Worm (Caenorhabditis elegans) whole organism, L2 larva: ENCODE data around the gene Y105C5B.1.

Experiments
- R02D3.7 ChIP-seq: fragments of 150-350 bp; optimal IDR thresholded peaks from 2 replicates; lab custom pipeline; 2014; ENCODE audit warnings: missing biosample characterization, missing genetic modification characterization
- Y55F3AM.14 ChIP-seq: fragments of 200-800 bp; sonication (Bioruptor generic); optimal IDR thresholded peaks from 2 replicates; lab custom pipeline; 2018; ENCODE audit warnings: mild to moderate bottlenecking, missing genetic modification characterization, missing compliant biosample characterization
- ZK546.5 ChIP-seq: sonication (generic microtip); optimal IDR thresholded peaks from 2 replicates; lab custom pipeline; 2017; ENCODE audit warnings: missing biosample characterization, missing genetic modification characterization
- alr-1 ChIP-seq: fragments of 150-350 bp; optimal IDR thresholded peaks from 2 replicates; lab custom pipeline; 2014; ENCODE audit warnings: missing biosample characterization, missing genetic modification characterization
- ama-1 ChIP-seq: fragments of 150-350 bp; optimal IDR thresholded peaks from 2 replicates; lab custom pipeline; 2018; ENCODE audit warnings: inconsistent platforms
- blmp-1 ChIP-seq: sonication (generic microtip); optimal IDR thresholded peaks from 2 replicates; lab custom pipeline; 2017; ENCODE audit warnings: missing genetic modification characterization, mild to moderate bottlenecking, missing compliant biosample characterization, antibody characterized with exemption, moderate library complexity; ENCODE audit not compliant: insufficient read depth
- ceh-16 ChIP-seq: fragments of 150-350 bp; optimal IDR thresholded peaks from 2 replicates; lab custom pipeline; 2014; ENCODE audit warnings: missing biosample characterization, missing genetic modification characterization
- egl-27 ChIP-seq: sonication (generic microtip); optimal IDR thresholded peaks from 3 replicates; lab custom pipeline; 2017; ENCODE audit warnings: missing biosample characterization, missing genetic modification reagents, missing genetic modification characterization
- elt-1 ChIP-seq: fragments of 150-350 bp; optimal IDR thresholded peaks from 2 replicates; lab custom pipeline; 2014; ENCODE audit warnings: missing biosample characterization, missing genetic modification characterization
- elt-3 ChIP-seq: sonication (generic microtip); optimal IDR thresholded peaks from 2 replicates; lab custom pipeline; 2017; ENCODE audit warnings: missing biosample characterization, missing genetic modification characterization
- fos-1 ChIP-seq: fragments of 150-350 bp; optimal IDR thresholded peaks from 2 replicates; lab custom pipeline; 2014; ENCODE audit warnings: missing biosample characterization, missing genetic modification characterization
- gmeb-1 ChIP-seq: fragments of 150-350 bp; optimal IDR thresholded peaks from 2 replicates; lab custom pipeline; 2014; ENCODE audit warnings: missing biosample characterization, missing genetic modification characterization
- lin-13 ChIP-seq: fragments of 150-350 bp; optimal IDR thresholded peaks from 2 replicates; lab custom pipeline; 2014; ENCODE audit warnings: missing biosample characterization, missing genetic modification reagents, missing genetic modification characterization
- lin-39 ChIP-seq: fragments of 150-350 bp; optimal IDR thresholded peaks from 2 replicates; lab custom pipeline; 2014; ENCODE audit warnings: missing biosample characterization, missing genetic modification reagents, missing genetic modification characterization
- lsy-2 ChIP-seq, 2 experiments: fragments of 150-350 bp in 1 of 2; sonication (generic microtip) in 1 of 2; optimal IDR thresholded peaks; 2 replicates each; lab custom pipeline; 2014 to 2017; ENCODE audit warnings: missing biosample characterization in 2 of 2, missing genetic modification characterization in 2 of 2
- mbf-1 ChIP-seq: sonication (generic microtip); optimal IDR thresholded peaks from 2 replicates; lab custom pipeline; 2017; ENCODE audit warnings: missing biosample characterization, missing genetic modification characterization
- nhr-10 ChIP-seq: sonication (generic microtip); optimal IDR thresholded peaks from 2 replicates; lab custom pipeline; 2017; ENCODE audit warnings: missing biosample characterization, missing genetic modification characterization
- nhr-11 ChIP-seq: fragments of 150-350 bp; optimal IDR thresholded peaks from 2 replicates; lab custom pipeline; 2014; ENCODE audit warnings: missing biosample characterization, missing genetic modification characterization
- nhr-12 ChIP-seq: fragments of 150-350 bp; optimal IDR thresholded peaks from 2 replicates; lab custom pipeline; 2014; ENCODE audit warnings: missing biosample characterization, missing genetic modification characterization
- nhr-21 ChIP-seq: fragments of 150-350 bp; optimal IDR thresholded peaks from 2 replicates; lab custom pipeline; 2014; ENCODE audit warnings: missing biosample characterization, missing genetic modification characterization
- nhr-237 ChIP-seq: fragments of 150-350 bp; optimal IDR thresholded peaks from 2 replicates; lab custom pipeline; 2014; ENCODE audit warnings: missing biosample characterization, missing genetic modification characterization
- nhr-25 ChIP-seq: fragments of 150-350 bp; sonication (generic microtip); optimal IDR thresholded peaks from 3 replicates; lab custom pipeline; 2014; ENCODE audit warnings: missing biosample characterization, missing genetic modification characterization
- nhr-6 ChIP-seq: fragments of 150-350 bp; optimal IDR thresholded peaks from 2 replicates; lab custom pipeline; 2014; ENCODE audit warnings: missing biosample characterization, missing genetic modification characterization
- nhr-77 ChIP-seq: fragments of 150-350 bp; optimal IDR thresholded peaks from 2 replicates; lab custom pipeline; 2014; ENCODE audit warnings: missing biosample characterization, missing genetic modification characterization
- peb-1 ChIP-seq: fragments of 150-350 bp; optimal IDR thresholded peaks from 2 replicates; lab custom pipeline; 2014; ENCODE audit warnings: missing biosample characterization, missing genetic modification characterization
- sem-4 ChIP-seq: fragments of 150-350 bp; optimal IDR thresholded peaks from 2 replicates; lab custom pipeline; 2014; ENCODE audit warnings: missing biosample characterization, missing genetic modification reagents, missing genetic modification characterization
- skn-1 ChIP-seq: sonication (generic microtip); optimal IDR thresholded peaks from 2 replicates; lab custom pipeline; 2017; ENCODE audit warnings: missing biosample characterization, missing genetic modification characterization
- sma-3 ChIP-seq: sonication (generic microtip); optimal IDR thresholded peaks from 2 replicates; lab custom pipeline; 2016; ENCODE audit warnings: missing genetic modification reagents, missing genetic modification characterization, missing compliant biosample characterization
- sma-9 ChIP-seq, 2 experiments: fragments of 150-350 bp in 1 of 2; sonication (generic microtip) in 1 of 2; optimal IDR thresholded peaks; 2 replicates each; lab custom pipeline; 2014 to 2016; ENCODE audit warnings: missing genetic modification characterization in 2 of 2, mild to moderate bottlenecking in 1 of 2, missing biosample characterization in 1 of 2, missing compliant biosample characterization in 1 of 2, missing genetic modification reagents in 1 of 2, moderate library complexity in 1 of 2
- unc-39 ChIP-seq: fragments of 150-350 bp; optimal IDR thresholded peaks from 2 replicates; lab custom pipeline; 2014; ENCODE audit warnings: missing biosample characterization, missing genetic modification characterization
- unc-55 ChIP-seq: fragments of 150-350 bp; sonication (generic microtip); optimal IDR thresholded peaks from 3 replicates; lab custom pipeline; 2014; ENCODE audit warnings: missing biosample characterization, missing genetic modification reagents, missing genetic modification characterization
- zag-1 ChIP-seq: fragments of 150-350 bp; optimal IDR thresholded peaks from 2 replicates; lab custom pipeline; 2014; ENCODE audit warnings: missing biosample characterization, missing genetic modification characterization
- ztf-1 ChIP-seq: fragments of 200-800 bp; sonication (Bioruptor generic); conservative IDR thresholded peaks from 2 replicates; pipeline ENCODE4 v1.3.6; 2022; ENCODE audit warnings: missing genetic modification characterization, missing compliant biosample characterization
- ztf-11 ChIP-seq: sonication (generic microtip); optimal IDR thresholded peaks from 2 replicates; lab custom pipeline; 2017; ENCODE audit warnings: missing biosample characterization, missing genetic modification characterization
- ztf-4 ChIP-seq: fragments of 150-350 bp; optimal IDR thresholded peaks from 2 replicates; lab custom pipeline; 2014; ENCODE audit warnings: missing biosample characterization, missing genetic modification characterization

The Y105C5B.1 gene

DNA sequence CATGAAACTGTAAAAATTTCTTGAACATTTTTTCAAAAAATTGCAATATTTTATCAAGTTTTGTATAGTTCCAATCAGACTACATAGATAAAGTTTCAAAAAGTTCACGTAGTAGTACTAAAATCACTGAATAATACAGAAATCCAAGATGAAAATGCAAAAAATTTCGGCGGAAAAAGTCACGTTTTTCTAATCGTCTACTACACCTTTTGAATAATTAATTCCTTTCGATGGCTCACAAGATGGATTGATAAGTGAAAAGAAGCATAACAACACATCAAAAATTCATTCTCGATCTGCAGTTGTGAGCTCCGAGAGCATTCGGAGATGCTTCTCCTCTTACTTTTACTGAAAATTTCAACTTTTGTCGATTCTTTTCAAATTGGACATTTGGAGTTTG, 2.2 kb downstream of the Y105C5B.1 start, which contains the start of gene gcy-25:
TSS of gene gcy-25 (plus strand) at position 301 of the 400 bp plus-strand sequence.
- TF ChIP-seq peb-1 (tag; lab: Kevin White, UChicago), result no peak
- no peak for TF ChIP-seq lin-39

DNA sequence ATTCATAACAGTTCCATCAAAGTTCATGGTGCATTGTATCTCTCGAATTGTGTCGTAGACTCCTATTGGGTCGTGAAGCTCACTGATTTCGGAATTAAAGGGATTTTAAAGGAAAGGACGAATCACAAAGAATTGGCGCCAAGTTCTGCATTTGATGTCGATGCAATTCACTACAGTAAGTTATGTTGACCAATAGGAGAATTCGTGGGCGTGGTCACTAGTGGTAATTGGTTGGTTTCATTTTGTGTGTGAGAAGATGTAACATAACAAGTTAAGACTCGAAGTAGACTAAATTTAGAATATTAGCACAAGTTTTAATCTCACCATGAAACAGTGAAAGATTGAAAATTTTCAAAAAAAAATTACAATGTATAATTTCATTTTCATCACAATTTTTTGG, 7.8 kb downstream of the Y105C5B.1 start:
- TF ChIP-seq gmeb-1 (tag; lab: Kevin White, UChicago) (no peak), nhr-237 (tag; lab: Kevin White, UChicago) (no peak), nhr-25 (tag; lab: Kevin White, UChicago) (no peak), unc-39 (tag; lab: Kevin White, UChicago) (no peak), egl-27 (tag; lab: Kevin White, UChicago) (no peak), sma-9 (GFP tag; optimal IDR thresholded peaks at IDR 0.05; lab: Kevin White, UChicago) (no peak), sma-9 (tag; optimal IDR thresholded peaks at IDR 0.05; lab: Kevin White, UChicago) (no peak), unc-55 (no peak), ztf-11 (tag; lab: Kevin White, UChicago) (no peak), skn-1 (tag; lab: Kevin White, UChicago) (no peak), lin-13 (GFP tag; lab: Kevin White, UChicago) (no peak), lin-39 (no peak), nhr-77 (tag; lab: Kevin White, UChicago) (no peak), nhr-11 (no peak), nhr-12 (tag; lab: Kevin White, UChicago) (no peak), zag-1 (tag; lab: Kevin White, UChicago) (no peak), sem-4 (no peak), ceh-16 (tag; lab: Kevin White, UChicago) (no peak), ztf-1 (GFP tag; lab: Robert Waterston, UW) (no peak), peb-1 (tag; lab: Kevin White, UChicago) (no peak), R02D3.7 (tag; lab: Kevin White, UChicago) (no peak)

DNA sequence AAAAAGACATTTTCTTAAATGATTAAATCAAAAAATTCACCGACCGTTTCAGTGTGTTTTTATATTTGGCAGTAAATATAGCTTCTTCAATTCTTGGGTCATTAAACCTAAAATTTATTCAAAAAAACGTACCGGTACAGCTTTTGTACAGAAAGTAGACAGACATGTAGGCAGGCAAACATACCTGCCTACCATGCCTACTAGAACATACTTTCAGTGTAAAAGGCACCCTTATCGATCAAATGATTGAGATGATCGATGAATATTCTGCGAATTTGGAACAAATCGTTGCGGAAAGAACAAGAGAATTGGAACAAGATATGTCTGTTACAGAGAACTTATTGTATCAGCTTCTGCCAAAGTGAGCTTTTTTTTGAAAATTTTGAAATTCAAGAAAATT, 9.7 kb downstream of the Y105C5B.1 start:
- TF ChIP-seq peb-1 (tag; lab: Kevin White, UChicago) (no peak), ztf-4 (tag; lab: Kevin White, UChicago) (no peak), unc-55 (no peak), nhr-21 (tag; lab: Kevin White, UChicago) (no peak), egl-27 (tag; lab: Kevin White, UChicago) (no peak), blmp-1 (no peak), alr-1 (tag; lab: Kevin White, UChicago) (no peak), gmeb-1 (tag; lab: Kevin White, UChicago) (no peak), nhr-10 (no peak)

DNA sequence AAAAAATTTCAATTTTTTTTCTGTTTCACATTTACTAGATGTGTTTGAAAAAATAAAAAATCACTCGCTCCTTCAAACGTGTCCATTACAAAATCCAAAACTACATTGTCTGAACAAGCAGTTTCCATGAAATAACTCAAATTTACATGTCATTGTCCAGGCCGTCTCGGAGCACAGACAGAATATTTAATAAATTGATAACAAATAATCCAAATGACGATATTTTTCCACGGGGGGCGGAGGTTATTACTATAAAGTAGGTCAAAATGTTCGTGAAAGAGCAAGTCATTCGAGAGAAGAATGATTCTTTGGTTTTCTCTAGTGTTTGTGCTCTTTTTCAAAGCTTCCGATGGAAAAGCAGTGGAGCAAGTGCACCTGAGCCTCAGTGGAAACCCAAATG, 13.5 kb downstream of the Y105C5B.1 start, which contains the start of gene Y105C5B.3:
TSS of gene Y105C5B.3 (plus strand) at position 301 of the 400 bp plus-strand sequence.
- TF ChIP-seq elt-1, result no peak
- no peak for TF ChIP-seq unc-39 (tag; lab: Kevin White, UChicago)
- TF ChIP-seq egl-27 (tag; lab: Kevin White, UChicago), result no peak
- no peak for TF ChIP-seq nhr-6 (tag; lab: Kevin White, UChicago)
- TF ChIP-seq nhr-21 (tag; lab: Kevin White, UChicago), result no peak
- TF ChIP-seq nhr-10, result no peak
- TF ChIP-seq R02D3.7 (tag; lab: Kevin White, UChicago), result no peak
- TF ChIP-seq ZK546.5 (tag; lab: Kevin White, UChicago), result no peak
- TF ChIP-seq lsy-2 (tag; optimal IDR thresholded peaks at IDR 0.05; lab: Kevin White, UChicago), result no peak
- no peak for TF ChIP-seq Y55F3AM.14
- no peak for TF ChIP-seq nhr-25 (tag; lab: Kevin White, UChicago)
- no peak for TF ChIP-seq peb-1 (tag; lab: Kevin White, UChicago)

DNA sequence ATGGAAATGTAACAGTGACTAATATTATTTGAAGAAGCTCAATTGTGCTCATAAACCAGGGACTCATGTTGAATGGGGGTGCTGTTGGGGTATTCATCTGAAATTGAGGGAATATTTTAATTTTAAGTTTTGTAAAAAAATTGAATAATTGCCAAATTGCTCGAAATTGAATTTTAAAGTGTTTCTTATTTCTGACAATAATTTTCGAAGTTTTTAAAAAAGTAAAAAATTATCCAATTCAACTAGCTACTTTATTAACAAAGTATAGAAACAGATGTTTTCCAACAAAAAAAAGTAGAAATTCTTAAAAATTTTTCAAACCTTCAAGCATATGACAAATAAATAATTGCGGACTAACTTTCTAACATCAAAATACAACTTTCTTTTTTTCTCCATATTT, 23.7 kb downstream of the Y105C5B.1 start, which contains the start of gene srv-14:
TSS of gene srv-14 (minus strand) at position 101 of the 400 bp plus-strand sequence.
- no peak for TF ChIP-seq sma-3 (GFP tag; lab: Kevin White, UChicago)
- no peak for TF ChIP-seq mbf-1 (tag; lab: Kevin White, UChicago)
- TF ChIP-seq nhr-25 (tag; lab: Kevin White, UChicago), result no peak
- no peak for TF ChIP-seq elt-1
- TF ChIP-seq nhr-21 (tag; lab: Kevin White, UChicago), result no peak
- no peak for TF ChIP-seq fos-1 (tag; lab: Kevin White, UChicago)
- no peak for TF ChIP-seq egl-27 (tag; lab: Kevin White, UChicago)
- no peak for TF ChIP-seq lsy-2 (tag; optimal IDR thresholded peaks at IDR 0.05; lab: Kevin White, UChicago)
- TF ChIP-seq ztf-4 (tag; lab: Kevin White, UChicago), result no peak
- TF ChIP-seq blmp-1, result no peak
- no peak for TF ChIP-seq alr-1 (tag; lab: Kevin White, UChicago)
- no peak for TF ChIP-seq nhr-12 (tag; lab: Kevin White, UChicago)
- no peak for TF ChIP-seq ama-1 (lab: Kevin White, UChicago)
- no peak for TF ChIP-seq elt-3 (tag; lab: Kevin White, UChicago)
